Worm (Caenorhabditis elegans) whole organism, early embryonic: ENCODE measurements around the gene lipl-3.

Source experiments
- F13C5.2 ChIP-seq: sonication (generic microtip); optimal IDR thresholded peaks from 2 replicates; lab custom pipeline; 2017; ENCODE audit warnings: mild to moderate bottlenecking, missing genetic modification characterization, inconsistent platforms, missing compliant biosample characterization
- aly-1 ChIP-seq: sonication (generic microtip); optimal IDR thresholded peaks from 2 replicates; lab custom pipeline; 2016; ENCODE audit warnings: missing genetic modification characterization, missing compliant biosample characterization
- ama-1 ChIP-seq: fragments of 150-350 bp; optimal IDR thresholded peaks from 2 replicates; lab custom pipeline; 2014
- hmbx-1 ChIP-seq: sonication (generic microtip); optimal IDR thresholded peaks from 2 replicates; lab custom pipeline; 2016; ENCODE audit warnings: mild to moderate bottlenecking, missing genetic modification characterization, missing compliant biosample characterization
- scrt-1 ChIP-seq: fragments of 200-800 bp; sonication (Bioruptor generic); IDR thresholded peaks from 2 replicates; pipeline ENCODE4 v1.3.6; 2022; ENCODE audit warnings: missing genetic modification characterization, missing compliant biosample characterization

DNA sequence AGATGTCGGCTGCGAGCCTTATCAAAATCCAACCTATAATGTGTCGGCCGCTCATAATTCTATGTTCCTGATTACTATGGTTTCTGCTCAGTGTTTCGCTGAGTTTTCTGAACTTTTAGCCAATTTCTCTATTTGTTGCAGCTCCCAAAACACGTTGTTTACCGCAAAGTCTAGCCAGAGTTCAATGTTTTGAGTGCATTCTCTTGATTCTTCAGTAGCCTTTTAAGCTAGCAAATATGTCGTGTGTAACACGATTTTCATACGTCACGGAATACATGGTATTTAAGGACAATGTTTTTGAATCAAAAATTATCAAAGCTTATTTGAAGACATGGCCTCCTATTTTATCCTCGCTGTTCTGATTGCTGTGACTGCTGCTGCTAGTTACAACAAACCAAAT lies 18.8 kb downstream of the lipl-3 start, which contains the start of gene srlf-19:
- TF ChIP-seq F13C5.2 (tag; lab: Kevin White, UChicago): no peak
- no peak for TF ChIP-seq ama-1
- TF ChIP-seq hmbx-1 (tag; lab: Kevin White, UChicago): no peak
- TF ChIP-seq aly-1: no peak
- TF ChIP-seq scrt-1: no peak
